Worm (Caenorhabditis elegans) whole organism, mixed stage, embryonic: ENCODE results near the gene Y38H6C.24.

Experiments used
- M03D4.4 ChIP-seq: sonication (generic microtip); optimal IDR thresholded peaks from 2 replicates; lab custom pipeline; 2017; ENCODE audit warnings: mild to moderate bottlenecking, missing genetic modification characterization, missing compliant biosample characterization
- bed-3 ChIP-seq: fragments of 200-800 bp; sonication (Bioruptor generic); optimal IDR thresholded peaks from 3 replicates; lab custom pipeline; 2018; ENCODE audit warnings: mild to moderate bottlenecking, missing genetic modification characterization, moderate library complexity, missing compliant biosample characterization
- blmp-1 ChIP-seq: fragments of 150-350 bp; optimal IDR thresholded peaks from 2 replicates; lab custom pipeline; 2014; ENCODE audit warnings: missing biosample characterization, missing genetic modification characterization
- ceh-39 ChIP-seq: fragments of 150-350 bp; optimal IDR thresholded peaks from 2 replicates; lab custom pipeline; 2014; ENCODE audit warnings: missing biosample characterization, missing genetic modification characterization
- ceh-43 ChIP-seq: fragments of 200-800 bp; sonication (Bioruptor generic); optimal IDR thresholded peaks from 2 replicates; lab custom pipeline; 2018; ENCODE audit warnings: mild to moderate bottlenecking, missing genetic modification characterization, moderate library complexity, missing compliant biosample characterization
- ceh-83 ChIP-seq: fragments of 200-800 bp; sonication (Bioruptor generic); optimal IDR thresholded peaks from 2 replicates; lab custom pipeline; 2018; ENCODE audit warnings: mild to moderate bottlenecking, missing genetic modification characterization, missing compliant biosample characterization
- ces-1 ChIP-seq: fragments of 150-350 bp; optimal IDR thresholded peaks from 2 replicates; lab custom pipeline; 2014; ENCODE audit warnings: missing biosample characterization, missing genetic modification reagents, missing genetic modification characterization
- cnd-1 ChIP-seq: fragments of 200-800 bp; sonication (Bioruptor generic); optimal IDR thresholded peaks from 2 replicates; lab custom pipeline; 2018; ENCODE audit warnings: mild to moderate bottlenecking, missing genetic modification characterization, missing compliant biosample characterization
- drap-1 ChIP-seq: fragments of 200-800 bp; sonication (Bioruptor generic); optimal IDR thresholded peaks from 3 replicates; lab custom pipeline; 2018; ENCODE audit warnings: mild to moderate bottlenecking, missing genetic modification characterization, missing compliant biosample characterization
- elt-1 ChIP-seq: sonication (generic microtip); optimal IDR thresholded peaks from 2 replicates; lab custom pipeline; 2017; ENCODE audit warnings: missing genetic modification characterization, mild to moderate bottlenecking, missing compliant biosample characterization, antibody characterized with exemption, moderate library complexity, borderline replicate concordance; ENCODE audit not compliant: insufficient read depth
- elt-3 ChIP-seq: fragments of 150-350 bp; optimal IDR thresholded peaks from 2 replicates; lab custom pipeline; 2014; ENCODE audit warnings: missing biosample characterization, missing genetic modification characterization
- flh-1 ChIP-seq: fragments of 200-800 bp; sonication (Bioruptor generic); optimal IDR thresholded peaks from 2 replicates; lab custom pipeline; 2018; ENCODE audit warnings: mild to moderate bottlenecking, missing genetic modification characterization, moderate library complexity, missing compliant biosample characterization
- ham-2 ChIP-seq: fragments of 200-800 bp; sonication (Bioruptor generic); optimal IDR thresholded peaks from 2 replicates; lab custom pipeline; 2018; ENCODE audit warnings: mild to moderate bottlenecking, missing genetic modification characterization, missing compliant biosample characterization
- hlh-1 ChIP-seq: fragments of 150-350 bp; optimal IDR thresholded peaks from 2 replicates; lab custom pipeline; 2014; ENCODE audit warnings: missing biosample characterization, missing genetic modification reagents, missing genetic modification characterization
- lin-13 ChIP-seq: fragments of 150-350 bp; optimal IDR thresholded peaks from 2 replicates; lab custom pipeline; 2014; ENCODE audit warnings: missing biosample characterization, missing genetic modification characterization
- lin-32 ChIP-seq: fragments of 200-800 bp; sonication (Bioruptor generic); optimal IDR thresholded peaks from 2 replicates; lab custom pipeline; 2018; ENCODE audit warnings: mild to moderate bottlenecking, missing genetic modification characterization, missing compliant biosample characterization
- lsy-2 ChIP-seq: fragments of 150-350 bp; optimal IDR thresholded peaks from 2 replicates; lab custom pipeline; 2014; ENCODE audit warnings: missing biosample characterization, missing genetic modification characterization
- mab-5 ChIP-seq: fragments of 150-350 bp; optimal IDR thresholded peaks from 2 replicates; lab custom pipeline; 2014; ENCODE audit warnings: missing biosample characterization, missing genetic modification characterization
- mep-1 ChIP-seq: fragments of 150-350 bp; optimal IDR thresholded peaks from 2 replicates; lab custom pipeline; 2017; ENCODE audit warnings: missing biosample characterization, missing genetic modification reagents, missing genetic modification characterization, inconsistent platforms
- mls-2 ChIP-seq: sonication (generic microtip); optimal IDR thresholded peaks from 2 replicates; lab custom pipeline; 2016; ENCODE audit warnings: mild to moderate bottlenecking, missing genetic modification characterization, moderate library complexity, missing compliant biosample characterization
- nhr-12 ChIP-seq: fragments of 150-350 bp; optimal IDR thresholded peaks from 2 replicates; lab custom pipeline; 2014; ENCODE audit warnings: missing biosample characterization, missing genetic modification characterization
- nhr-2 ChIP-seq: fragments of 150-350 bp; optimal IDR thresholded peaks from 2 replicates; lab custom pipeline; 2014; ENCODE audit warnings: missing biosample characterization, missing genetic modification characterization
- nhr-237 ChIP-seq: fragments of 150-350 bp; optimal IDR thresholded peaks from 2 replicates; lab custom pipeline; 2014; ENCODE audit warnings: missing biosample characterization, missing genetic modification characterization
- nhr-28 ChIP-seq: fragments of 150-350 bp; optimal IDR thresholded peaks from 2 replicates; lab custom pipeline; 2014; ENCODE audit warnings: missing biosample characterization, missing genetic modification characterization
- nhr-76 ChIP-seq: sonication (generic microtip); optimal IDR thresholded peaks from 2 replicates; lab custom pipeline; 2017; ENCODE audit warnings: missing biosample characterization, missing genetic modification characterization
- pha-4 ChIP-seq: fragments of 150-350 bp; optimal IDR thresholded peaks from 2 replicates; lab custom pipeline; 2018; ENCODE audit warnings: missing biosample characterization, missing genetic modification reagents, missing genetic modification characterization
- sem-2 ChIP-seq: fragments of 200-800 bp; sonication (Bioruptor generic); optimal IDR thresholded peaks from 2 replicates; lab custom pipeline; 2018; ENCODE audit warnings: mild to moderate bottlenecking, missing genetic modification characterization, missing compliant biosample characterization
- sptf-1 ChIP-seq: sonication (generic microtip); optimal IDR thresholded peaks from 2 replicates; lab custom pipeline; 2017; ENCODE audit warnings: mild to moderate bottlenecking, missing genetic modification characterization, moderate library complexity, missing compliant biosample characterization
- unc-120 ChIP-seq: sonication (generic microtip); optimal IDR thresholded peaks from 2 replicates; lab custom pipeline; 2017; ENCODE audit warnings: missing genetic modification characterization, missing compliant biosample characterization; ENCODE audit not compliant: poor library complexity, severe bottlenecking
- zip-8 ChIP-seq: fragments of 150-350 bp; optimal IDR thresholded peaks from 2 replicates; lab custom pipeline; 2014; ENCODE audit warnings: missing biosample characterization, missing genetic modification characterization
- ztf-11 ChIP-seq: fragments of 150-350 bp; optimal IDR thresholded peaks from 2 replicates; lab custom pipeline; 2014; ENCODE audit warnings: missing biosample characterization, missing genetic modification characterization

The Y38H6C.24 gene

ce11 chrV:20497537-20497936 is 28.7 kb upstream of the Y38H6C.24 start:
- TF ChIP-seq mls-2 (tag; lab: Kevin White, UChicago) (no peak), M03D4.4 (no peak), nhr-28 (tag; lab: Kevin White, UChicago) (no peak), nhr-12 (tag; lab: Kevin White, UChicago) (no peak), ceh-39 (tag; lab: Kevin White, UChicago) (no peak), nhr-237 (tag; lab: Kevin White, UChicago) (no peak), ces-1 (GFP tag; lab: Kevin White, UChicago) (no peak), bed-3 (GFP tag; lab: Kevin White, UChicago) (no peak), ceh-43 (GFP tag; lab: Kevin White, UChicago) (no peak), elt-1 (no peak), hlh-1 (no peak), pha-4 (tag; lab: Kevin White, UChicago) (no peak), elt-3 (tag; lab: Kevin White, UChicago) (no peak), lin-32 (GFP tag; lab: Kevin White, UChicago) (no peak), nhr-2 (no peak), unc-120 (tag; lab: Kevin White, UChicago) (no peak), ceh-83 (GFP tag; lab: Kevin White, UChicago) (no peak)
- TF ChIP-seq, all 35 proteins: peak for 0

- no peak for TF ChIP-seq mab-5 (tag; lab: Kevin White, UChicago)
- TF ChIP-seq flh-1 (GFP tag; lab: Kevin White, UChicago), result no peak
- no peak for TF ChIP-seq lin-13 (tag; lab: Kevin White, UChicago)
- TF ChIP-seq ztf-11, result no peak
- no peak for TF ChIP-seq ces-1 (GFP tag; lab: Kevin White, UChicago)
- TF ChIP-seq sptf-1 (tag; lab: Kevin White, UChicago), result no peak
- no peak for TF ChIP-seq nhr-12 (tag; lab: Kevin White, UChicago)
- TF ChIP-seq mep-1 (tag; lab: Kevin White, UChicago), result no peak
- no peak for TF ChIP-seq unc-120 (tag; lab: Kevin White, UChicago)
- no peak for TF ChIP-seq cnd-1 (tag; lab: Kevin White, UChicago)
- TF ChIP-seq bed-3 (GFP tag; lab: Kevin White, UChicago), result no peak
- TF ChIP-seq nhr-76 (tag; lab: Kevin White, UChicago), result no peak
Observed at ce11 chrV:20498980-20499379, 27.3 kb upstream of the Y38H6C.24 start, which contains the start of gene dct-16. Gene dct-16 (minus strand): TSS chrV:20499057.

ce11 chrV:20499642-20500041 is 26.6 kb upstream of the Y38H6C.24 start:
- TF ChIP-seq cnd-1 (tag; lab: Kevin White, UChicago), result no peak
- TF ChIP-seq hlh-1, result no peak
- TF ChIP-seq lsy-2 (tag; lab: Kevin White, UChicago), result no peak
- no peak for TF ChIP-seq drap-1 (GFP tag; lab: Kevin White, UChicago)
- TF ChIP-seq ceh-43 (GFP tag; lab: Kevin White, UChicago), result no peak
- TF ChIP-seq bed-3 (GFP tag; lab: Kevin White, UChicago), result no peak
- no peak for TF ChIP-seq blmp-1 (tag; lab: Kevin White, UChicago)
- TF ChIP-seq mep-1 (tag; lab: Kevin White, UChicago), result no peak
- TF ChIP-seq nhr-76 (tag; lab: Kevin White, UChicago), result no peak
- no peak for TF ChIP-seq nhr-2
- TF ChIP-seq mab-5 (tag; lab: Kevin White, UChicago), result no peak
- no peak for TF ChIP-seq M03D4.4
- no peak for TF ChIP-seq ham-2 (GFP tag; lab: Kevin White, UChicago)
- TF ChIP-seq zip-8 (tag; lab: Kevin White, UChicago), result no peak
- TF ChIP-seq flh-1 (GFP tag; lab: Kevin White, UChicago), result no peak
- TF ChIP-seq mls-2 (tag; lab: Kevin White, UChicago), result no peak
- TF ChIP-seq sptf-1 (tag; lab: Kevin White, UChicago), result no peak
- TF ChIP-seq sem-2 (GFP tag; lab: Kevin White, UChicago), result no peak
- TF ChIP-seq lin-32 (GFP tag; lab: Kevin White, UChicago), result no peak
- no peak for TF ChIP-seq ceh-39 (tag; lab: Kevin White, UChicago)

- TF ChIP-seq nhr-12 (tag; lab: Kevin White, UChicago), result no peak
- TF ChIP-seq ceh-83 (GFP tag; lab: Kevin White, UChicago), result no peak
- no peak for TF ChIP-seq hlh-1
- no peak for TF ChIP-seq zip-8 (tag; lab: Kevin White, UChicago)
- no peak for TF ChIP-seq ham-2 (GFP tag; lab: Kevin White, UChicago)
- no peak for TF ChIP-seq bed-3 (GFP tag; lab: Kevin White, UChicago)
- TF ChIP-seq nhr-76 (tag; lab: Kevin White, UChicago), result no peak
- no peak for TF ChIP-seq ztf-11
Observed at ce11 chrV:20500405-20500804, 25.8 kb upstream of the Y38H6C.24 start, which contains the start of gene dct-14. Gene dct-14 (minus strand): TSS chrV:20500505.
